Fruit fly (Drosophila melanogaster) whole organism, embryonic: ENCODE results near the gene Pstk.

Experiments
- Adf1 ChIP-seq: fragments of 200-800 bp; sonication (Bioruptor generic); IDR thresholded peaks from 2 replicates; pipeline ENCODE4 v1.3.6; 2022; ENCODE audit warnings: missing biosample characterization, missing genetic modification characterization
- Aef1 ChIP-seq: fragments of 200-800 bp; sonication (Bioruptor generic); IDR thresholded peaks from 3 replicates; pipeline ENCODE4 v1.3.6; 2022; ENCODE audit warnings: missing biosample characterization, missing genetic modification characterization
- Atf-2 ChIP-seq: fragments of 200-800 bp; sonication (Bioruptor generic); optimal IDR thresholded peaks from 2 replicates; lab custom pipeline; 2016; ENCODE audit warnings: missing biosample characterization, missing genetic modification characterization
- BEAF-32 ChIP-seq: fragments of 200-800 bp; sonication (Bioruptor generic); optimal IDR thresholded peaks from 3 replicates; lab custom pipeline; 2017; ENCODE audit warnings: missing biosample characterization, missing genetic modification characterization, mild to moderate bottlenecking, moderate library complexity, missing genetic modification reagents
- CG11085 ChIP-seq: fragments of 200-800 bp; sonication (Bioruptor generic); IDR thresholded peaks from 2 replicates; pipeline ENCODE4 v1.3.6; 2022; ENCODE audit warnings: missing biosample characterization, missing genetic modification characterization
- CG11723 ChIP-seq: fragments of 200-800 bp; sonication (Bioruptor generic); optimal IDR thresholded peaks from 2 replicates; lab custom pipeline; 2017; ENCODE audit warnings: missing biosample characterization, mild to moderate bottlenecking, missing genetic modification characterization
- CG12391 ChIP-seq: fragments of 200-800 bp; sonication (Bioruptor generic); optimal IDR thresholded peaks from 3 replicates; lab custom pipeline; 2018; ENCODE audit warnings: missing biosample characterization, mild to moderate bottlenecking, missing genetic modification characterization, moderate library complexity
- CG15011 ChIP-seq: fragments of 200-800 bp; sonication (Bioruptor generic); optimal IDR thresholded peaks from 3 replicates; lab custom pipeline; 2018; ENCODE audit warnings: missing biosample characterization, mild to moderate bottlenecking, missing genetic modification characterization
- CG15514 ChIP-seq: fragments of 200-800 bp; sonication (Bioruptor generic); optimal IDR thresholded peaks from 3 replicates; lab custom pipeline; 2017; ENCODE audit warnings: missing biosample characterization, missing genetic modification characterization, mild to moderate bottlenecking, moderate library complexity, missing genetic modification reagents
- CG16813 ChIP-seq: fragments of 200-800 bp; sonication (Bioruptor generic); IDR thresholded peaks from 3 replicates; pipeline ENCODE4 v1.3.6; 2022; ENCODE audit warnings: missing biosample characterization, missing genetic modification characterization; ENCODE audit not compliant: partially characterized antibody
- CG16863 ChIP-seq: fragments of 200-800 bp; sonication (Bioruptor generic); optimal IDR thresholded peaks from 3 replicates; lab custom pipeline; 2016; ENCODE audit warnings: missing biosample characterization, missing genetic modification characterization
- CG17186 ChIP-seq: fragments of 200-800 bp; sonication (Bioruptor generic); optimal IDR thresholded peaks from 3 replicates; lab custom pipeline; 2017; ENCODE audit warnings: missing biosample characterization, missing genetic modification reagents, missing genetic modification characterization
- CG33557 ChIP-seq: fragments of 200-800 bp; sonication (Bioruptor generic); optimal IDR thresholded peaks from 2 replicates; lab custom pipeline; 2019; ENCODE audit warnings: missing biosample characterization, mild to moderate bottlenecking, missing genetic modification characterization, moderate library complexity
- CG3995 ChIP-seq: fragments of 200-800 bp; sonication (Bioruptor generic); optimal IDR thresholded peaks from 3 replicates; lab custom pipeline; 2016; ENCODE audit warnings: missing biosample characterization, missing genetic modification characterization
- CG4404 ChIP-seq: fragments of 200-800 bp; sonication (Bioruptor generic); IDR thresholded peaks from 2 replicates; pipeline ENCODE4 v1.3.6; 2022; ENCODE audit warnings: missing biosample characterization, missing genetic modification characterization
- CG4617 ChIP-seq: fragments of 200-800 bp; sonication (Bioruptor generic); optimal IDR thresholded peaks from 3 replicates; lab custom pipeline; 2016; ENCODE audit warnings: missing biosample characterization, missing genetic modification characterization, borderline replicate concordance
- CG4820 ChIP-seq: fragments of 200-800 bp; sonication (Bioruptor generic); optimal IDR thresholded peaks from 3 replicates; lab custom pipeline; 2016; ENCODE audit warnings: missing biosample characterization, missing genetic modification characterization
- CG7357 ChIP-seq: fragments of 200-800 bp; sonication (Bioruptor generic); IDR thresholded peaks from 3 replicates; pipeline ENCODE4 v1.3.6; 2022; ENCODE audit warnings: missing biosample characterization, missing genetic modification characterization
- CG8290 ChIP-seq, 3 experiments: fragments of 200-800 bp; sonication (Bioruptor generic); optimal IDR thresholded peaks; 2 replicates each; lab custom pipeline; 2016 to 2019; ENCODE audit warnings: missing biosample characterization in 3 of 3, missing genetic modification characterization in 3 of 3, mild to moderate bottlenecking in 2 of 3, moderate library complexity in 1 of 3
- CG8388 ChIP-seq: fragments of 200-800 bp; sonication (Bioruptor generic); optimal IDR thresholded peaks from 2 replicates; lab custom pipeline; 2019; ENCODE audit warnings: missing biosample characterization, mild to moderate bottlenecking, missing genetic modification characterization, moderate library complexity
- D19A ChIP-seq: fragments of 200-800 bp; optimal IDR thresholded peaks from 3 replicates; lab custom pipeline; 2019; ENCODE audit warnings: missing biosample characterization, mild to moderate bottlenecking, missing genetic modification characterization, moderate library complexity
- Dbx ChIP-seq: fragments of 200-800 bp; sonication (Bioruptor generic); IDR thresholded peaks from 3 replicates; pipeline ENCODE4 v1.3.6; 2022; ENCODE audit warnings: missing biosample characterization, missing genetic modification characterization
- E2f1 ChIP-seq: fragments of 200-800 bp; sonication (Bioruptor generic); IDR thresholded peaks from 2 replicates; pipeline ENCODE4 v1.3.6; 2022; ENCODE audit warnings: missing biosample characterization, missing genetic modification characterization
- Ets97D ChIP-seq: fragments of 200-800 bp; sonication (Bioruptor generic); optimal IDR thresholded peaks from 3 replicates; lab custom pipeline; 2016; ENCODE audit warnings: missing biosample characterization, missing genetic modification characterization
- HLH4C ChIP-seq: fragments of 200-800 bp; sonication (Bioruptor generic); IDR thresholded peaks from 3 replicates; pipeline ENCODE4 v1.3.6; 2022; ENCODE audit warnings: missing biosample characterization, missing genetic modification characterization; ENCODE audit not compliant: partially characterized antibody
- Hr78 ChIP-seq, 2 experiments: fragments of 200-800 bp in 1 of 2; fragments of >200 bp in 1 of 2; sonication (Bioruptor generic) in 1 of 2; optimal IDR thresholded peaks; 2 replicates each; lab custom pipeline; 2017 to 2019; ENCODE audit warnings: missing biosample characterization in 2 of 2, missing genetic modification characterization in 2 of 2, mild to moderate bottlenecking in 1 of 2, moderate library complexity in 1 of 2
- Hsf ChIP-seq: fragments of 200-800 bp; sonication (Bioruptor generic); optimal IDR thresholded peaks from 3 replicates; lab custom pipeline; 2016; ENCODE audit warnings: missing biosample characterization, missing genetic modification characterization
- Meics ChIP-seq: fragments of 200-800 bp; sonication (Bioruptor generic); optimal IDR thresholded peaks from 2 replicates; lab custom pipeline; 2017; ENCODE audit warnings: missing biosample characterization, mild to moderate bottlenecking, missing genetic modification characterization
- Mes4 ChIP-seq: fragments of 200-800 bp; sonication (Bioruptor generic); optimal IDR thresholded peaks from 2 replicates; lab custom pipeline; 2016; ENCODE audit warnings: missing biosample characterization, missing genetic modification characterization
- Nf-YC ChIP-seq: fragments of 200-800 bp; optimal IDR thresholded peaks from 3 replicates; lab custom pipeline; 2019; ENCODE audit warnings: missing biosample characterization, mild to moderate bottlenecking, missing genetic modification characterization, moderate library complexity
- Oli ChIP-seq: fragments of 200-800 bp; sonication (Bioruptor generic); optimal IDR thresholded peaks from 2 replicates; lab custom pipeline; 2018; ENCODE audit warnings: missing biosample characterization, mild to moderate bottlenecking, missing genetic modification characterization, moderate library complexity
- br ChIP-seq: fragments of >200 bp; optimal IDR thresholded peaks from 2 replicates; lab custom pipeline; 2017
- cg ChIP-seq: fragments of 200-800 bp; sonication (Bioruptor generic); optimal IDR thresholded peaks from 3 replicates; lab custom pipeline; 2019; ENCODE audit warnings: missing biosample characterization, mild to moderate bottlenecking, missing genetic modification characterization, moderate library complexity
- chif ChIP-seq, 2 experiments: fragments of 200-800 bp; sonication (Bioruptor generic); optimal IDR thresholded peaks; 3 replicates each; lab custom pipeline; 2016; ENCODE audit warnings: missing biosample characterization in 2 of 2, missing genetic modification characterization in 2 of 2
- cwo ChIP-seq: fragments of 200-800 bp; sonication (Bioruptor generic); optimal IDR thresholded peaks from 3 replicates; lab custom pipeline; 2017; ENCODE audit warnings: missing biosample characterization, missing genetic modification characterization, mild to moderate bottlenecking, moderate library complexity, missing genetic modification reagents
- dan ChIP-seq: fragments of 200-800 bp; sonication (Bioruptor generic); IDR thresholded peaks from 2 replicates; pipeline ENCODE4 v1.3.6; 2022; ENCODE audit warnings: missing biosample characterization, missing genetic modification characterization
- eyg ChIP-seq: fragments of 200-800 bp; sonication (Bioruptor generic); optimal IDR thresholded peaks from 3 replicates; lab custom pipeline; 2016; ENCODE audit warnings: missing biosample characterization, missing genetic modification characterization
- gfzf ChIP-seq: fragments of 200-800 bp; sonication (Bioruptor generic); optimal IDR thresholded peaks from 2 replicates; lab custom pipeline; 2016; ENCODE audit warnings: missing biosample characterization, mild to moderate bottlenecking, missing genetic modification characterization, moderate library complexity
- her ChIP-seq: fragments of 200-800 bp; sonication (Bioruptor generic); optimal IDR thresholded peaks from 2 replicates; lab custom pipeline; 2016; ENCODE audit warnings: missing biosample characterization, missing genetic modification characterization
- jing ChIP-seq: fragments of 200-800 bp; sonication (Bioruptor generic); optimal IDR thresholded peaks from 2 replicates; lab custom pipeline; 2018; ENCODE audit warnings: missing biosample characterization, mild to moderate bottlenecking, missing genetic modification characterization
- lilli ChIP-seq: fragments of 200-800 bp; sonication (Bioruptor generic); optimal IDR thresholded peaks from 3 replicates; lab custom pipeline; 2016; ENCODE audit warnings: missing biosample characterization, missing genetic modification characterization
- lmd ChIP-seq: fragments of 200-800 bp; sonication (Bioruptor generic); IDR thresholded peaks from 2 replicates; pipeline ENCODE4 v1.3.6; 2022; ENCODE audit warnings: missing biosample characterization, missing genetic modification characterization
- lov ChIP-seq, 2 experiments: fragments of 200-800 bp in 1 of 2; fragments of >200 bp in 1 of 2; sonication (Bioruptor generic) in 1 of 2; IDR thresholded peaks in 1 of 2; optimal IDR thresholded peaks in 1 of 2; 2 replicates in 1 of 2; 3 replicates in 1 of 2; pipeline versions ENCODE4 v1.3.6 to Lab custom; 2017 to 2022; ENCODE audit warnings: missing biosample characterization in 1 of 2, missing genetic modification characterization in 1 of 2
- nom ChIP-seq: fragments of 200-800 bp; sonication (Bioruptor generic); optimal IDR thresholded peaks from 2 replicates; lab custom pipeline; 2017; ENCODE audit warnings: missing biosample characterization, missing genetic modification characterization, mild to moderate bottlenecking, moderate library complexity, missing genetic modification reagents
- odd ChIP-seq: fragments of 200-800 bp; sonication (Bioruptor generic); optimal IDR thresholded peaks from 2 replicates; lab custom pipeline; 2017; ENCODE audit warnings: missing biosample characterization, mild to moderate bottlenecking, missing genetic modification characterization
- row ChIP-seq: fragments of 200-800 bp; sonication (Bioruptor generic); IDR thresholded peaks from 3 replicates; pipeline ENCODE4 v1.3.6; 2022; ENCODE audit warnings: missing biosample characterization, missing genetic modification characterization
- sc ChIP-seq, 3 experiments: fragments of >200 bp in 2 of 3; fragments of 200-800 bp in 1 of 3; sonication (Bioruptor generic) in 1 of 3; optimal IDR thresholded peaks; 2 replicates in 2 of 3; 3 replicates in 1 of 3; lab custom pipeline; 2017; ENCODE audit warnings: mild to moderate bottlenecking in 1 of 3, missing biosample characterization in 1 of 3, missing genetic modification characterization in 1 of 3, missing genetic modification reagents in 1 of 3
- sob ChIP-seq: fragments of 200-800 bp; sonication (Bioruptor generic); IDR thresholded peaks from 2 replicates; pipeline ENCODE4 v1.3.6; 2022; ENCODE audit warnings: missing biosample characterization, missing genetic modification characterization
- wdn ChIP-seq: fragments of 200-800 bp; sonication (Bioruptor generic); IDR thresholded peaks from 2 replicates; pipeline ENCODE4 v1.3.6; 2022; ENCODE audit warnings: missing biosample characterization, missing genetic modification characterization
- zfh1 ChIP-seq: fragments of 200-800 bp; sonication (Bioruptor generic); IDR thresholded peaks from 3 replicates; pipeline ENCODE4 v1.3.6; 2022; ENCODE audit warnings: missing biosample characterization, missing genetic modification characterization

Gene Pstk

DNA sequence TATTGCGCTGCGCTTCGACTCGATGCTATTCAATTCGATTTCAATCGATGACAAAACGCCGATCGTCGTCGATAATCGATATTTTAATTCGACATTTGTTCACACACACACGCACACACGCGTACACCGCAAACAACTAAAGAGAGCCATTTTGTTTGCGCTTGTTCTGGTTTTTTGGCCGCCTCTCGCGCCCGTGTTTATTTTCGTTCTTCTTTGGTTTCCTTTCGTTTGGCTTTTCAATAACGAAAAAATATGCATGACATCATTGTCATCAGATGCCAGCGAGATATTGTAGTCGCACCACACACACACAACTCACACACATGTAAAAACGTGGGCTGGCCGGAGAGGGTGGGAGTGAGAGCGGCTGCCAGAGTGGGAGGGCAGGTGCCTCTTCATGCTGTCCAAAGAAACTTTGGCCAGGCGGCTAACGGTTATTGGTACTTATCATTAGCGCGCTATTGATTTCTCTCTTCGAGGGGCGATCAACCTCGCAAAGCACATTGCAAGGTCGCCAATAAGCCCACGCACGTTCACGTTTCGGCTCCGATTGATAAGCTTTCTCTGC, 10.2 kb downstream of the Pstk start (continued):
- TF ChIP-seq CG17186: no peak
- no peak for TF ChIP-seq eyg (GFP tag; lab: Kevin White, UChicago)
- peak; percentile 55 for TF ChIP-seq CG16813 (GFP tag; lab: Robert Waterston, UW)
- TF ChIP-seq CG4820 (GFP tag; lab: Kevin White, UChicago): no peak
- TF ChIP-seq nom (GFP tag; lab: Kevin White, UChicago): peak; percentile 26
- peak; percentile 53 for TF ChIP-seq HLH4C (GFP tag; lab: Robert Waterston, UW)
- no peak for TF ChIP-seq CG16863
- TF ChIP-seq zfh1 (GFP tag; lab: Robert Waterston, UW): peak; percentile 14; the same call in 1 of the 3 replicates
- no peak for TF ChIP-seq her (GFP tag; lab: Kevin White, UChicago)
- no peak for TF ChIP-seq Mes4 (GFP tag; lab: Kevin White, UChicago)
- no peak for TF ChIP-seq br
- no peak for TF ChIP-seq lmd (GFP tag; lab: Robert Waterston, UW)
- peak; percentile 85 for TF ChIP-seq cg (GFP tag; lab: Kevin White, UChicago)
- TF ChIP-seq Adf1 (GFP tag; lab: Robert Waterston, UW): peak; percentile 13; the same call in 1 of the 2 replicates
- TF ChIP-seq CG11085 (GFP tag; lab: Robert Waterston, UW): no peak
- no peak for TF ChIP-seq CG15011 (GFP tag; lab: Kevin White, UChicago)
- no peak for TF ChIP-seq CG3995
- no peak for TF ChIP-seq Nf-YC
- TF ChIP-seq Dbx: no peak
- peak; percentile 25 for TF ChIP-seq BEAF-32 (GFP tag; lab: Kevin White, UChicago)
- TF ChIP-seq Aef1 (GFP tag; lab: Robert Waterston, UW): no peak
- no peak for TF ChIP-seq D19A (tag; lab: Kevin White, UChicago)
- TF ChIP-seq gfzf (GFP tag; lab: Kevin White, UChicago): no peak
- TF ChIP-seq CG4617 (GFP tag; lab: Kevin White, UChicago): no peak
- no peak for TF ChIP-seq Hsf (GFP tag; lab: Kevin White, UChicago)
- no peak for TF ChIP-seq Oli (tag; lab: Kevin White, UChicago)
- TF ChIP-seq CG33557 (GFP tag; lab: Kevin White, UChicago): no peak
- TF ChIP-seq CG12391: no peak
- TF ChIP-seq sc (optimal IDR thresholded peaks at IDR 0.05; lab: Kevin White, UChicago): no peak
- TF ChIP-seq sc (GFP tag; optimal IDR thresholded peaks at IDR 0.05; lab: Kevin White, UChicago): no peak
- no peak for TF ChIP-seq wdn (GFP tag; lab: Robert Waterston, UW)
- TF ChIP-seq Atf-2 (GFP tag; lab: Kevin White, UChicago): no peak
- TF ChIP-seq Meics (GFP tag; lab: Kevin White, UChicago): no peak
- no peak for TF ChIP-seq lov (optimal IDR thresholded peaks at IDR 0.05; lab: Kevin White, UChicago)
- TF ChIP-seq lov (GFP tag; IDR thresholded peaks at IDR 0.05; lab: Robert Waterston, UW): no peak
- no peak for TF ChIP-seq Ets97D (GFP tag; lab: Kevin White, UChicago)
- no peak for TF ChIP-seq CG7357 (GFP tag; lab: Robert Waterston, UW)

DNA sequence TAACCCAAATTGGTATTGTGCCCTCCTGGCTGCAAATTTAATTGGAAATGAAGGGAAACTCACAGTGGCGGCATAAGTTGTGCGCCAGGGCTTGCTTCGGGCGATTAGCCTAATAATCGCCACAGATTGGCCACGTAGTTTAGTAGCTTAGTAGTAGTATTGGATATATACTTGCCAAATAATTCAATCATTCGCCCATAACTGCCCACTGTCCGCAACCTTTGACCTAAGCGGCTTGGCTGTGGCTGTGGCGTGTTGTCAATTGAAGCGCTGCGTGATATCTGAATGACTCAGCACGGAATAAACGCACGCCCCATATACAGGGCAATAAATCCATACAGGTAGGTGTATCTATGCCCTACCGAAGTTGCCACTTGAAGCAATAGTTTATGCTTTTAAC, 11.4 kb downstream of the Pstk start:
- no peak for TF ChIP-seq CG4404 (GFP tag; lab: Robert Waterston, UW)
- TF ChIP-seq chif (GFP tag; optimal IDR thresholded peaks at IDR 0.05; lab: Kevin White, UChicago): no peak
- no peak for TF ChIP-seq sob
- peak; percentile 8 for TF ChIP-seq CG15514 (GFP tag; lab: Kevin White, UChicago)
- no peak for TF ChIP-seq CG11723 (GFP tag; lab: Kevin White, UChicago)
- TF ChIP-seq CG8290 (GFP tag; optimal IDR thresholded peaks at IDR 0.05; lab: Kevin White, UChicago): no peak
- no peak for TF ChIP-seq CG8290 (tag; optimal IDR thresholded peaks at IDR 0.05; lab: Kevin White, UChicago)
- TF ChIP-seq dan: no peak
- no peak for TF ChIP-seq lilli (GFP tag; lab: Kevin White, UChicago)
- 0 out of 3 replicates have a peak, but pooled peaks have one; percentile 17 for TF ChIP-seq row
- TF ChIP-seq Hr78 (GFP tag; optimal IDR thresholded peaks at IDR 0.05; lab: Kevin White, UChicago): peak in 1 of 2 experiments; percentile 93
- no peak for TF ChIP-seq odd (GFP tag; lab: Kevin White, UChicago)
- TF ChIP-seq jing (GFP tag; lab: Kevin White, UChicago): no peak
- no peak for TF ChIP-seq CG33557 (GFP tag; lab: Kevin White, UChicago)
- TF ChIP-seq CG8388 (GFP tag; lab: Kevin White, UChicago): peak; percentile 70
- no peak for TF ChIP-seq cwo (GFP tag; lab: Kevin White, UChicago)
- no peak for TF ChIP-seq E2f1 (GFP tag; lab: Robert Waterston, UW)
